Fruit fly (Drosophila melanogaster): ENCODE data around the gene Drsl3.

Drsl3 gene

DNA sequence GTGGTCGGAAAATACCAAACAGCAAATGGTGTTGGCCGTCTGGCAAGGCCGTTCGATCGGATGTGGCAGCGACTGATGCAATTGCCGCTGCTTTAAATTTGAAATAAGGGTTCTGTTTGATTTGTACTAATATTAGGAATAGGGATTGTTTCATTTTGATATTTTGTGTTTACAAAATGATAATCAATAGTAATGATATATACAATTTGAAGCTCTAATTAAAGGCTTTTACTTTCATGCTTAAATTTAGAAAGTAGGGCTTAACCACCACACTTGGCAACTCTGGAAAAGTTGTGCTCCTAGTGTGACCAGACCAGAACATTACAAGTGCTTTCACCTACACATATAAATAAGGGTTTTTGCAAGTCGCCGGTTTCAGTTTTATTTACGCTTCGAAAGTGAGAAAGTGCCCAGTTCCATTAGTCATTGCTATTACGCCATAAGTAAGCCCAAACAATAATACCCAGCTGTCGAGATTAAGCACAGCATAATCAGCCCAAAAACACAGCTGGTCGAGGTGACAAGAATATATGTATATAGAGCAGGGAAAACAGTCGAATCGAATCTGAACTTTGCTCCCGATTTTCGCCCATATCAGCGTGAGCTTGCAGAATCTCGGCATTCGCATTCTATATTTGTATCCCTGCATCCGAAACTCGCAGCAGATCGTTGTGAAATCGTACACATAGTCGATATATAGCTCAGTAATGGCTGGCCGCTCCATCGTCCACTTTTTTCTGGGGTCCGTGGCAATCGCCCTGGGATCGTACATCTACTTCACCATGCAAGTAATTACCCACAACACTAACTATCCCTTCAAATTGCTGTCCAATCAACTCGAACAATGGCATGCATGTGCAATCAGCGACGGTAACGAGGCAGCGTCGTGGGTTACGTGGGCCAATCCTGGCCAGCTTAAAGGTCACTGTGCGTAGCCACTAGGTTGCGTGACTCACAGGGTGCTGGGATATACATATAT is 11.4 kb downstream of the Drsl3 start, which contains the start of gene Gtpx (continued):
- peak; percentile 31 for TF ChIP-seq p53 (GFP tag; optimal IDR thresholded peaks at IDR 0.05)
- no peak for TF ChIP-seq HLH4C (GFP tag; IDR thresholded peaks at IDR 0.05; ENCODE audit: partially characterized antibody)
- peak; percentile 30 for TF ChIP-seq az2 (GFP tag; optimal IDR thresholded peaks at IDR 0.05)
- TF ChIP-seq CG18011 (GFP tag; optimal IDR thresholded peaks at IDR 0.05): peak; percentile 34
- no peak for TF ChIP-seq CG10431 (GFP tag; optimal IDR thresholded peaks at IDR 0.05)
- peak; percentile 69 for TF ChIP-seq CG13424 (tag; optimal IDR thresholded peaks at IDR 0.05)
- peak; percentile 65 for TF ChIP-seq CG9817 (tag; optimal IDR thresholded peaks at IDR 0.05)
- TF ChIP-seq CG5245 (GFP tag; optimal IDR thresholded peaks at IDR 0.05): no peak
- peak; percentile 60 for TF ChIP-seq zfh2 (GFP tag; optimal IDR thresholded peaks at IDR 0.05)
- TF ChIP-seq fd3F (GFP tag; optimal IDR thresholded peaks at IDR 0.05): peak; percentile 29
- 0 out of 3 replicates have a peak, but pooled peaks have one; percentile 4 for TF ChIP-seq ken (GFP tag; IDR thresholded peaks at IDR 0.05)
- TF ChIP-seq sim (GFP tag; IDR thresholded peaks at IDR 0.05): no peak
- TF ChIP-seq CG17612 (GFP tag; IDR thresholded peaks at IDR 0.05): no peak
- peak; percentile 66 for TF ChIP-seq lilli (GFP tag; optimal IDR thresholded peaks at IDR 0.05)
- no peak for TF ChIP-seq CG17568 (GFP tag; optimal IDR thresholded peaks at IDR 0.05)
- TF ChIP-seq CG8388 (GFP tag; optimal IDR thresholded peaks at IDR 0.05): peak; percentile 19
- peak; percentile 49 for TF ChIP-seq CG17385 (GFP tag; optimal IDR thresholded peaks at IDR 0.05)
- peak; percentile 35 for TF ChIP-seq lbe (GFP tag; optimal IDR thresholded peaks at IDR 0.05)
- TF ChIP-seq CG14014 (GFP tag; IDR thresholded peaks at IDR 0.05): no peak
- TF ChIP-seq sr (GFP tag; IDR thresholded peaks at IDR 0.05): no peak
- peak; percentile 14 for TF ChIP-seq Ssrp (tag; optimal IDR thresholded peaks at IDR 0.05)
- no peak for TF ChIP-seq CG12219 (GFP tag; optimal IDR thresholded peaks at IDR 0.05)
- TF ChIP-seq CG30431 (GFP tag; optimal IDR thresholded peaks at IDR 0.05): no peak
- TF ChIP-seq mirr (GFP tag; optimal IDR thresholded peaks at IDR 0.05): no peak
- TF ChIP-seq run (tag; optimal IDR thresholded peaks at IDR 0.05): no peak
- no peak for TF ChIP-seq Jarid2 (GFP tag; optimal IDR thresholded peaks at IDR 0.05)
- no peak for TF ChIP-seq prd (optimal IDR thresholded peaks at IDR 0.05)
- peak; percentile 50; the same call in 1 of the 3 replicates for TF ChIP-seq prd (GFP tag; IDR thresholded peaks at IDR 0.05)
- TF ChIP-seq vfl (GFP tag; optimal IDR thresholded peaks at IDR 0.05): peak; percentile 9
- TF ChIP-seq dan (GFP tag; IDR thresholded peaks at IDR 0.05): no peak
- TF ChIP-seq br (optimal IDR thresholded peaks at IDR 0.05): no peak
- no peak for TF ChIP-seq Vsx1 (GFP tag; optimal IDR thresholded peaks at IDR 0.05)
- TF ChIP-seq Hmr (GFP tag; optimal IDR thresholded peaks at IDR 0.05): peak; percentile 56
- TF ChIP-seq CG16813 (GFP tag; IDR thresholded peaks at IDR 0.05; ENCODE audit: partially characterized antibody): no peak
- TF ChIP-seq Dll (GFP tag; IDR thresholded peaks at IDR 0.05; ENCODE audit: partially characterized antibody): peak; percentile 51; the same call in 2 of the 4 replicates
- peak; percentile 5 for TF ChIP-seq CG34376 (GFP tag; optimal IDR thresholded peaks at IDR 0.05)
- peak; percentile 6 for TF ChIP-seq CG8924 (tag; optimal IDR thresholded peaks at IDR 0.05)
- no peak for TF ChIP-seq shn (GFP tag; optimal IDR thresholded peaks at IDR 0.05)
- TF ChIP-seq Mrtf (GFP tag; IDR thresholded peaks at IDR 0.05): no peak
- no peak for TF ChIP-seq CG1647 (GFP tag; optimal IDR thresholded peaks at IDR 0.05)
- TF ChIP-seq Sox102F (GFP tag; optimal IDR thresholded peaks at IDR 0.05): no peak
- no peak for TF ChIP-seq MBD-R2 (GFP tag; IDR thresholded peaks at IDR 0.05)
- no peak for TF ChIP-seq CG8359 (GFP tag; optimal IDR thresholded peaks at IDR 0.05; ENCODE audit: borderline replicate concordance)
- peak; percentile 39 for TF ChIP-seq NfI (GFP tag; optimal IDR thresholded peaks at IDR 0.05)
- TF ChIP-seq Aef1 (GFP tag; IDR thresholded peaks at IDR 0.05): no peak
- TF ChIP-seq CG15479 (GFP tag; optimal IDR thresholded peaks at IDR 0.05): no peak
- TF ChIP-seq bcd (GFP tag; optimal IDR thresholded peaks at IDR 0.05): peak; percentile 35
- TF ChIP-seq CG15269 (tag; optimal IDR thresholded peaks at IDR 0.05): peak; percentile 26
